3 fruit fly cellular contexts compared by ENCODE assay signal in the genomic region with DNA sequence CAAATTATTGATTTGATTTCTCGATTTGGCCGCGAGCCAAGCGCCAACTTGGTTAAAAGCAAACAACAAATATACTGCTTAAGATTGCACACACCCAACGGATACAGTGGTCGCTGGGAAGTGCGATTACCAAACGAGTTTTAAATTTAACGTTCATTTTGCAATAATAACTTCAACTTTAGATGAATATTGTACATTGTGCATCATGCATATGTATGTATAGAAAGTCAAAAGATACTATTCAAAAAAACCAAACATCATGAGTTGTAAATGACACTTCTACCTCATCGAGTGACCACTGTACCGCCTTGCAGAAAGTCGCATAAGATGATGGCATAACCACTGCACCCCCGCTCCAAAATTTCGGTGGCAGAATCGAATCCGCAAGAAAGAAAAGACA.
TF ChIP-seq lines count a peak whose summit lies in the region.

No protein-coding gene starts in this region.

TF ChIP-seq in whole organism, embryonic, 481 proteins besides CTCF, POLR2A, EP300 and RAD21 (continued from another document and continues in another):
- TF ChIP-seq CG1603 (tag; optimal IDR thresholded peaks at IDR 0.05; lab: Kevin White, UChicago) (peak; percentile 12), CG7963 (GFP tag; IDR thresholded peaks at IDR 0.05; lab: Robert Waterston, UW; ENCODE audit: partially characterized antibody) (no peak), sens-2 (GFP tag; IDR thresholded peaks at IDR 0.05; lab: Robert Waterston, UW) (no peak), h (optimal IDR thresholded peaks at IDR 0.05; lab: Kevin White, UChicago) (no peak), repo (GFP tag; optimal IDR thresholded peaks at IDR 0.05; lab: Kevin White, UChicago) (no peak), CG13424 (tag; optimal IDR thresholded peaks at IDR 0.05; lab: Kevin White, UChicago) (peak; percentile 4), Sox102F (GFP tag; optimal IDR thresholded peaks at IDR 0.05; lab: Kevin White, UChicago) (peak; percentile 27), dan (GFP tag; IDR thresholded peaks at IDR 0.05; lab: Robert Waterston, UW) (no peak), CG12942 (GFP tag; optimal IDR thresholded peaks at IDR 0.05; lab: Kevin White, UChicago) (no peak), ttk (GFP tag; IDR thresholded peaks at IDR 0.05; lab: Robert Waterston, UW) (0 out of 2 replicates have a peak, but pooled peaks have one; percentile 13), CG6689 (GFP tag; IDR thresholded peaks at IDR 0.05; lab: Robert Waterston, UW) (0 out of 2 replicates have a peak, but pooled peaks have one; percentile 17), nau (GFP tag; optimal IDR thresholded peaks at IDR 0.05; lab: Kevin White, UChicago) (no peak), lmd (GFP tag; IDR thresholded peaks at IDR 0.05; lab: Robert Waterston, UW) (peak; percentile 20; the same call in 1 of the 2 replicates), ems (GFP tag; optimal IDR thresholded peaks at IDR 0.05; lab: Kevin White, UChicago) (no peak), CG7987 (GFP tag; optimal IDR thresholded peaks at IDR 0.05; lab: Kevin White, UChicago) (no peak), CG34224 (GFP tag; IDR thresholded peaks at IDR 0.05; lab: Robert Waterston, UW; ENCODE audit: partially characterized antibody) (no peak), tx (GFP tag; optimal IDR thresholded peaks at IDR 0.05; lab: Kevin White, UChicago) (no peak), CG17568 (GFP tag; optimal IDR thresholded peaks at IDR 0.05; lab: Kevin White, UChicago) (no peak), Drgx (GFP tag; IDR thresholded peaks at IDR 0.05; lab: Robert Waterston, UW) (peak; percentile 51), mld (GFP tag; IDR thresholded peaks at IDR 0.05; lab: Robert Waterston, UW; ENCODE audit: partially characterized antibody) (no peak), ERR (GFP tag; optimal IDR thresholded peaks at IDR 0.05; lab: Kevin White, UChicago) (no peak), CG12071 (GFP tag; optimal IDR thresholded peaks at IDR 0.05; lab: Kevin White, UChicago) (no peak), fu2 (GFP tag; optimal IDR thresholded peaks at IDR 0.05; lab: Kevin White, UChicago) (no peak), CG4707 (GFP tag; optimal IDR thresholded peaks at IDR 0.05; lab: Kevin White, UChicago) (no peak), row (GFP tag; IDR thresholded peaks at IDR 0.05; lab: Robert Waterston, UW) (0 out of 3 replicates have a peak, but pooled peaks have one; percentile 39), CG30403 (GFP tag; optimal IDR thresholded peaks at IDR 0.05; lab: Kevin White, UChicago) (peak; percentile 20), ab (GFP tag; optimal IDR thresholded peaks at IDR 0.05; lab: Kevin White, UChicago) (peak; percentile 34), dimm (GFP tag; IDR thresholded peaks at IDR 0.05; lab: Robert Waterston, UW) (no peak), bab2 (GFP tag; optimal IDR thresholded peaks at IDR 0.05; lab: Kevin White, UChicago) (no peak), CG3407 (GFP tag; optimal IDR thresholded peaks at IDR 0.05; lab: Kevin White, UChicago) (no peak), Lhr (GFP tag; optimal IDR thresholded peaks at IDR 0.05; lab: Kevin White, UChicago) (no peak), cwo (GFP tag; optimal IDR thresholded peaks at IDR 0.05; lab: Kevin White, UChicago) (no peak), Meics (GFP tag; optimal IDR thresholded peaks at IDR 0.05; lab: Kevin White, UChicago) (no peak), insv (GFP tag; optimal IDR thresholded peaks at IDR 0.05; lab: Kevin White, UChicago) (no peak), CG11560 (tag; IDR thresholded peaks at IDR 0.05; lab: Robert Waterston, UW) (no peak), Oli (tag; optimal IDR thresholded peaks at IDR 0.05; lab: Kevin White, UChicago) (peak; percentile 28), CG2116 (GFP tag; optimal IDR thresholded peaks at IDR 0.05; lab: Kevin White, UChicago) (no peak), p53 (GFP tag; optimal IDR thresholded peaks at IDR 0.05; lab: Kevin White, UChicago) (no peak), zf30C (GFP tag; optimal IDR thresholded peaks at IDR 0.05; lab: Kevin White, UChicago) (no peak), Max (GFP tag; optimal IDR thresholded peaks at IDR 0.05; lab: Kevin White, UChicago) (no peak), klu (GFP tag; IDR thresholded peaks at IDR 0.05; lab: Robert Waterston, UW) (no peak), grau (tag; optimal IDR thresholded peaks at IDR 0.05; lab: Kevin White, UChicago) (peak; percentile 58), Med (GFP tag; lab: Kevin White, UChicago) (peak; percentile 26)

TF ChIP-seq in whole organism, prepupa, 60 proteins besides CTCF, POLR2A, EP300 and RAD21 (continued from another document):
- peak; percentile 10 for TF ChIP-seq CG3032 (tag; optimal IDR thresholded peaks at IDR 0.05; lab: Kevin White, UChicago)
- TF ChIP-seq CG8632 (GFP tag; optimal IDR thresholded peaks at IDR 0.05; lab: Kevin White, UChicago), result peak; percentile 36
- no peak for TF ChIP-seq Ets96B (tag; optimal IDR thresholded peaks at IDR 0.05; lab: Kevin White, UChicago)
- TF ChIP-seq spab (GFP tag; optimal IDR thresholded peaks at IDR 0.05; lab: Kevin White, UChicago), result peak; percentile 20
- no peak for TF ChIP-seq vri (GFP tag; optimal IDR thresholded peaks at IDR 0.05; lab: Kevin White, UChicago)
- TF ChIP-seq CG8119 (GFP tag; IDR thresholded peaks at IDR 0.05; lab: Robert Waterston, UW), result peak; percentile 56
- peak; percentile 66 for TF ChIP-seq Eip78C (GFP tag; lab: Kevin White, UChicago)
- peak; percentile 59 for TF ChIP-seq achi (GFP tag; optimal IDR thresholded peaks at IDR 0.05; lab: Kevin White, UChicago)
- peak; percentile 65 for TF ChIP-seq esn (GFP tag; optimal IDR thresholded peaks at IDR 0.05; lab: Kevin White, UChicago)
- TF ChIP-seq lz (GFP tag; optimal IDR thresholded peaks at IDR 0.05; lab: Kevin White, UChicago), result peak; percentile 68
- TF ChIP-seq CG10631 (GFP tag; optimal IDR thresholded peaks at IDR 0.05; lab: Kevin White, UChicago), result peak; percentile 55
- peak; percentile 34 for TF ChIP-seq Eip75B (GFP tag; optimal IDR thresholded peaks at IDR 0.05; lab: Kevin White, UChicago)
- TF ChIP-seq CG1621 (tag; optimal IDR thresholded peaks at IDR 0.05; lab: Kevin White, UChicago), result peak; percentile 20
- peak; percentile 68 for TF ChIP-seq CG32006 (GFP tag; optimal IDR thresholded peaks at IDR 0.05; lab: Kevin White, UChicago)
- peak; percentile 8 for TF ChIP-seq Blimp-1 (GFP tag; optimal IDR thresholded peaks at IDR 0.05; lab: Kevin White, UChicago)
- TF ChIP-seq pdm3 (GFP tag; optimal IDR thresholded peaks at IDR 0.05; lab: Kevin White, UChicago), result peak; percentile 18
- no peak for TF ChIP-seq CG11294 (GFP tag; IDR thresholded peaks at IDR 0.05; lab: Robert Waterston, UW)
- no peak for TF ChIP-seq CG6854 (GFP tag; optimal IDR thresholded peaks at IDR 0.05; lab: Kevin White, UChicago)
- TF ChIP-seq Sox102F (GFP tag; optimal IDR thresholded peaks at IDR 0.05; lab: Kevin White, UChicago), result peak; percentile 45
- TF ChIP-seq CG16779 (tag; optimal IDR thresholded peaks at IDR 0.05; lab: Kevin White, UChicago), result no peak
- TF ChIP-seq Ets21C (GFP tag; optimal IDR thresholded peaks at IDR 0.05; lab: Kevin White, UChicago), result peak; percentile 43
- TF ChIP-seq CG6792 (GFP tag; optimal IDR thresholded peaks at IDR 0.05; lab: Kevin White, UChicago), result peak; percentile 44
- peak; percentile 58 for TF ChIP-seq topi (GFP tag; optimal IDR thresholded peaks at IDR 0.05; lab: Kevin White, UChicago)
- peak; percentile 33 for TF ChIP-seq Sox15 (GFP tag; optimal IDR thresholded peaks at IDR 0.05; lab: Kevin White, UChicago)
- TF ChIP-seq dsx (GFP tag; optimal IDR thresholded peaks at IDR 0.05; lab: Kevin White, UChicago; ENCODE audit: poor library complexity, severe bottlenecking), result no peak
- TF ChIP-seq svp (GFP tag; lab: Kevin White, UChicago), result peak; percentile 80
- TF ChIP-seq CG9139 (GFP tag; optimal IDR thresholded peaks at IDR 0.05; lab: Kevin White, UChicago), result no peak
- TF ChIP-seq cyc (GFP tag; optimal IDR thresholded peaks at IDR 0.05; lab: Kevin White, UChicago), result peak; percentile 35
- no peak for TF ChIP-seq CG11762 (GFP tag; optimal IDR thresholded peaks at IDR 0.05; lab: Kevin White, UChicago; ENCODE audit: insufficient read depth)
- peak; percentile 49 for TF ChIP-seq CG15336 (GFP tag; IDR thresholded peaks at IDR 0.05; lab: Robert Waterston, UW)
- TF ChIP-seq CG4318 (GFP tag; optimal IDR thresholded peaks at IDR 0.05; lab: Kevin White, UChicago), result peak; percentile 47
- TF ChIP-seq CG34406 (GFP tag; optimal IDR thresholded peaks at IDR 0.05; lab: Kevin White, UChicago), result peak; percentile 53
- TF ChIP-seq dac (GFP tag; optimal IDR thresholded peaks at IDR 0.05; lab: Kevin White, UChicago), result peak; percentile 15

TF ChIP-seq in whole organism, wandering third instar larva, 38 proteins besides CTCF, POLR2A, EP300 and RAD21 (continued from another document):
- TF ChIP-seq pan (optimal IDR thresholded peaks at IDR 0.05; lab: Kevin White, UChicago) (no peak), Hr78 (GFP tag; optimal IDR thresholded peaks at IDR 0.05; lab: Kevin White, UChicago) (no peak), tai (GFP tag; optimal IDR thresholded peaks at IDR 0.05; lab: Kevin White, UChicago) (no peak), Mio (GFP tag; optimal IDR thresholded peaks at IDR 0.05; lab: Kevin White, UChicago) (no peak), lola (GFP tag; optimal IDR thresholded peaks at IDR 0.05; lab: Kevin White, UChicago) (no peak), sage (GFP tag; optimal IDR thresholded peaks at IDR 0.05; lab: Kevin White, UChicago) (no peak), Rel (GFP tag; optimal IDR thresholded peaks at IDR 0.05; lab: Kevin White, UChicago) (no peak), Rel (tag; optimal IDR thresholded peaks at IDR 0.05; lab: Kevin White, UChicago) (no peak)
